Worm (Caenorhabditis elegans): ENCODE measurements around the gene sqv-3.

DNA sequence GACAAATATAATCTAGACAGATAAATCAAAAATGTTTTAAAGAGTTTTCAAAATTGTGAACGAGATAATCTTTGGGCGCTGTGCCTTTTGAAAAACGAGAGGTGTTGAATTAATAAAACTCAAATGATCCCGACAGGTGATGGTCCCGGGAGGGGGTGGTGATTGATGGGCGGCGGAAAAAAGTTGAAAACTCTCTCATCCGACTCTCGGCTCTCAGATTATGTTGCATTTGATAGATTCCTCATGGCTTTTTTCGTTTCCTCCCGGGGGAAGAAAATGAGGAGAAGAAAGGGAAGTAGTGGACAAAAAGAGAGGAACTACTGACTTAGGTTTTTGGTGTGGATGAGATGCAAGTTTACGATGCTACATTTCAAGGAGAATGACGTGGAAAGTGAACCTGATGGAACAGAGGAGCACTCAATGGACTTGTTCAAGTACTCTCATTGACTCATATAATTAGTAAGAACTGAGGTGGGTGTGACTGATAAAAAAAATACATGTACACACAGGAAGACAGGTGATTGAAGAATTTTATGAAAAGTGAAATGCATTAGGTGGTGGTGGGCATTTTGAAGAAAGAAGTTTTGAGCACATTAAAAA is 48.7 kb downstream of the sqv-3 start:
- no peak for TF ChIP-seq nhr-11 (tag; optimal IDR thresholded peaks at IDR 0.05)
- no peak for TF ChIP-seq ztf-4 (tag; optimal IDR thresholded peaks at IDR 0.05)

Data from whole organism, L1 larva.